Worm (Caenorhabditis elegans) whole organism, midembryonic: ENCODE measurements around the gene pbo-6.

Source experiments
- T22C8.4 ChIP-seq: fragments of 200-800 bp; sonication (Bioruptor generic); IDR thresholded peaks from 2 replicates; pipeline ENCODE4 v1.3.6; 2022; ENCODE audit warnings: missing genetic modification characterization, missing compliant biosample characterization
- cog-1 ChIP-seq: sonication (generic microtip); optimal IDR thresholded peaks from 2 replicates; lab custom pipeline; 2016; ENCODE audit warnings: missing genetic modification characterization, missing compliant biosample characterization
- flt-1 ChIP-seq: fragments of 200-800 bp; sonication (Bioruptor generic); IDR thresholded peaks from 2 replicates; pipeline ENCODE4 v1.3.6; 2022; ENCODE audit warnings: missing genetic modification characterization, missing compliant biosample characterization
- klf-2 ChIP-seq: fragments of 200-800 bp; sonication (Bioruptor generic); conservative IDR thresholded peaks from 2 replicates; pipeline ENCODE4 v1.3.6; 2022; ENCODE audit warnings: missing genetic modification reagents, missing genetic modification characterization, missing compliant biosample characterization
- med-1 ChIP-seq: sonication (generic microtip); optimal IDR thresholded peaks from 2 replicates; lab custom pipeline; 2017; ENCODE audit warnings: missing genetic modification characterization, mild to moderate bottlenecking, missing compliant biosample characterization, antibody characterized with exemption, missing genetic modification reagents; ENCODE audit not compliant: insufficient read depth
- ref-1 ChIP-seq: fragments of 200-800 bp; sonication (Bioruptor generic); conservative IDR thresholded peaks from 2 replicates; pipeline ENCODE4 v1.3.6; 2022; ENCODE audit warnings: missing genetic modification reagents, missing genetic modification characterization, missing compliant biosample characterization
- tab-1 ChIP-seq: fragments of 200-800 bp; sonication (Bioruptor generic); IDR thresholded peaks from 2 replicates; pipeline ENCODE4 v1.3.6; 2022; ENCODE audit warnings: missing genetic modification characterization, missing compliant biosample characterization
- ztf-23 ChIP-seq: fragments of 200-800 bp; sonication (Bioruptor generic); IDR thresholded peaks from 2 replicates; pipeline ENCODE4 v1.3.6; 2022; ENCODE audit warnings: missing genetic modification reagents, missing genetic modification characterization, missing compliant biosample characterization
- ztf-29 ChIP-seq: fragments of 200-800 bp; sonication (Bioruptor generic); IDR thresholded peaks from 2 replicates; pipeline ENCODE4 v1.3.6; 2022; ENCODE audit warnings: missing genetic modification reagents, missing genetic modification characterization, missing compliant biosample characterization

Gene pbo-6

ce11 chrX:17396456-17396855 lies 32.4 kb upstream of the pbo-6 start, which contains the start of the genes vap-1 and F11C7.2:
Gene vap-1 (minus strand): TSS chrX:17396556.
Gene F11C7.2 (plus strand): TSS chrX:17396814.
- TF ChIP-seq T22C8.4 (GFP tag; lab: Robert Waterston, UW) (no peak), tab-1 (GFP tag; lab: Robert Waterston, UW) (no peak), ztf-23 (no peak), cog-1 (tag; lab: Kevin White, UChicago) (no peak), ztf-29 (GFP tag; lab: Robert Waterston, UW) (no peak), flt-1 (GFP tag; lab: Robert Waterston, UW) (no peak), klf-2 (no peak), med-1 (GFP tag; lab: Kevin White, UChicago) (no peak), ref-1 (GFP tag; lab: Robert Waterston, UW) (no peak)

ce11 chrX:17398293-17398692 lies 30.5 kb upstream of the pbo-6 start, which contains the start of gene F11C7.7:
Gene F11C7.7 (plus strand): TSS chrX:17398593.
- TF ChIP-seq T22C8.4 (GFP tag; lab: Robert Waterston, UW) (no peak), ref-1 (GFP tag; lab: Robert Waterston, UW) (no peak), cog-1 (tag; lab: Kevin White, UChicago) (no peak), flt-1 (GFP tag; lab: Robert Waterston, UW) (no peak), ztf-23 (no peak), med-1 (GFP tag; lab: Kevin White, UChicago) (no peak), tab-1 (GFP tag; lab: Robert Waterston, UW) (no peak), ztf-29 (GFP tag; lab: Robert Waterston, UW) (no peak), klf-2 (no peak)

DNA sequence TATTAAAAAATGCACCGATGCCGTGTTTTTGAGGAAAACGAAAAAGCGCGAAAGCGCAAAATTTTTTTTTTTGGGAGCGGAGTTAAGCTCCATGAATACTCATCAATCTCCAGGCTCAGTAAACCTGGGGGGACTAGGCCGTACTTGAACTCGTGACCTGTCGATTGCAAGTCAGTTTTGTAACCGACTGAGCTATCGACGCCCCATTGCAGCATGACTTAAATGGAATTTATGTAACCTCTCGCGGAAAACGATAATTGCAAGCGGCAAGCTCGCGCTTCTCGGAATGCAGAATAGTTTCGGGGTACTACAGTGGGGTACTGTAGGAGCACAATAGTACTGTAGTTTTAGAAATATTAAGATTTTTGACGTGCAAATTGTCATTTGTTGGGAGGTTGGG lies 28.4 kb upstream of the pbo-6 start:
- TF ChIP-seq ztf-29 (GFP tag; lab: Robert Waterston, UW): no peak
- no peak for TF ChIP-seq T22C8.4 (GFP tag; lab: Robert Waterston, UW)
- no peak for TF ChIP-seq klf-2
- TF ChIP-seq med-1 (GFP tag; lab: Kevin White, UChicago): no peak
- TF ChIP-seq tab-1 (GFP tag; lab: Robert Waterston, UW): no peak

DNA sequence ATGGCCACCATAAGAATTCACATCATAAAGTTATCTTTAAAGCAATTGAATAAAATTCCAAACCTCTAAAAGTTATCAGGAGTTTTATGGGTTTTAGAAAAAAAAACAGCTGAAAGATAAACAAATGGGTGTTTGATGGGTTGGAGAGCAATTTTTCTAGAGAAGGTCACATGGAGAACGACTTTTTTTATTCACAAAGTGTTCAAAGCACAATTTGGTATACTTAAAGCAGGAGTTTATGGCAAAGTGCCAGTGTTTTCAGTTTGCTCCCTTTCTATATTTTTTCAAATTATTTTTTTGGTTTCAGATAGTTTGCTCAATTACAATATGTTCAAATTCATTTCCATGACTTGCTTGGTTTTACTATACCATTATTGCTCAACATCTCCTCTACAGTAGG lies 27.6 kb upstream of the pbo-6 start, which contains the start of gene F11C7.6:
Gene F11C7.6 (plus strand): TSS at position 301 of the 400 bp plus-strand sequence.
- TF ChIP-seq klf-2 (no peak), ztf-29 (GFP tag; lab: Robert Waterston, UW) (no peak), cog-1 (tag; lab: Kevin White, UChicago) (no peak), flt-1 (GFP tag; lab: Robert Waterston, UW) (no peak), ref-1 (GFP tag; lab: Robert Waterston, UW) (no peak), ztf-23 (no peak), tab-1 (GFP tag; lab: Robert Waterston, UW) (no peak), T22C8.4 (GFP tag; lab: Robert Waterston, UW) (no peak), med-1 (GFP tag; lab: Kevin White, UChicago) (no peak)

- TF ChIP-seq T22C8.4 (GFP tag; lab: Robert Waterston, UW) (no peak), flt-1 (GFP tag; lab: Robert Waterston, UW) (no peak), cog-1 (tag; lab: Kevin White, UChicago) (no peak), ztf-29 (GFP tag; lab: Robert Waterston, UW) (no peak), ref-1 (GFP tag; lab: Robert Waterston, UW) (no peak), klf-2 (no peak), tab-1 (GFP tag; lab: Robert Waterston, UW) (no peak), med-1 (GFP tag; lab: Kevin White, UChicago) (no peak), ztf-23 (no peak)
These were observed 25.8 kb upstream of the pbo-6 start for ce11 chrX:17403058-17403457.

ce11 chrX:17408855-17409254 lies 20.0 kb upstream of the pbo-6 start:
- TF ChIP-seq med-1 (GFP tag; lab: Kevin White, UChicago): no peak
- no peak for TF ChIP-seq ztf-23
- TF ChIP-seq tab-1 (GFP tag; lab: Robert Waterston, UW): no peak
- no peak for TF ChIP-seq flt-1 (GFP tag; lab: Robert Waterston, UW)
- TF ChIP-seq T22C8.4 (GFP tag; lab: Robert Waterston, UW): no peak
- TF ChIP-seq ref-1 (GFP tag; lab: Robert Waterston, UW): no peak
- TF ChIP-seq klf-2: no peak

DNA sequence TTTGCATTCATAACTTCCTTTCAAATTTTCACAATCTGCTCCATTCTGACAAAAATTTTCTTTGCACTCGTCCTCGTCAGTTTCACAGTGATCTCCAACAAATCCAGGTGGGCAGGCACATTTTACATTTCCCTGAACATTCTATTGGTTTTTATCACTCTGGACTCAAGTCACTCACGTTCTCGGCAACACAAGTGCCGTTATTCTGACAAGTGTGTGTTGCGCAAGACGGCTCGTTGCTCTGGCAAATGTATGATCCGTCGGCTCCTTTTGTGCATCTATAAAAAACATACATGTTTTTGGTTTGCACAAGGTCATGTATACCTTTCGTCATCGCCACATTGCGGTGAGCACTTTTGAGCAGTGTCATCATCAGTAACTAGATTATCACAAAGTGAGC lies 16.2 kb upstream of the pbo-6 start:
- TF ChIP-seq flt-1 (GFP tag; lab: Robert Waterston, UW) (no peak), cog-1 (tag; lab: Kevin White, UChicago) (no peak), ztf-29 (GFP tag; lab: Robert Waterston, UW) (no peak), ref-1 (GFP tag; lab: Robert Waterston, UW) (no peak), klf-2 (no peak), tab-1 (GFP tag; lab: Robert Waterston, UW) (no peak), med-1 (GFP tag; lab: Kevin White, UChicago) (no peak), T22C8.4 (GFP tag; lab: Robert Waterston, UW) (no peak)

DNA sequence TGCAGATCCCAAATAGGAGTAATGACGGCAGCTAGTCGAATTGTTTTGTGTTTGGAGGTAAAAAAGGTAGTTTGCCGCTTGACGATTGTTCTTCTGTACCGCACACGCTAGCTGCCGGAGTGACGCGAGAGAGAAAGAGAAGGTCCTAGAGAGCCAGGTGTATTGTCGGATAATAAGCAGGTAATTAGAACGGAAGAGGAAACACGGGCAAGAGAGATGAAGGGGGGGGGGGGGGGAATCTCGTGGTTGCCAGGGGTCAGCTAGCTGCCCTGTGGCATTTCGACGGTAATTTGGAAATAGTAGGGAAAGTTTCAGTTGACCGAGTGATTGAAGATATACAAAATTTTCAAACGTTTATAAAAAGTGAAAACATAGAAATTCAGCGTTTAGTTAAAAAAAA lies 15.0 kb upstream of the pbo-6 start, which contains the start of gene crb-1:
Gene crb-1 (minus strand): TSS at position 147 of the 400 bp plus-strand sequence.
- no peak for TF ChIP-seq ref-1 (GFP tag; lab: Robert Waterston, UW)
- no peak for TF ChIP-seq cog-1 (tag; lab: Kevin White, UChicago)
- no peak for TF ChIP-seq klf-2
- TF ChIP-seq med-1 (GFP tag; lab: Kevin White, UChicago): no peak
- no peak for TF ChIP-seq ztf-29 (GFP tag; lab: Robert Waterston, UW)
- no peak for TF ChIP-seq tab-1 (GFP tag; lab: Robert Waterston, UW)
- TF ChIP-seq T22C8.4 (GFP tag; lab: Robert Waterston, UW): no peak
- TF ChIP-seq flt-1 (GFP tag; lab: Robert Waterston, UW): no peak
- no peak for TF ChIP-seq ztf-23

- TF ChIP-seq cog-1 (tag; lab: Kevin White, UChicago) (no peak), ztf-29 (GFP tag; lab: Robert Waterston, UW) (no peak), tab-1 (GFP tag; lab: Robert Waterston, UW) (no peak), ztf-23 (no peak), med-1 (GFP tag; lab: Kevin White, UChicago) (no peak), ref-1 (GFP tag; lab: Robert Waterston, UW) (no peak), klf-2 (no peak)
These were observed 11.3 kb upstream of the pbo-6 start for ce11 chrX:17417505-17418004.
